Fruit fly (Drosophila melanogaster): ENCODE data around the gene Pak3.

DNA sequence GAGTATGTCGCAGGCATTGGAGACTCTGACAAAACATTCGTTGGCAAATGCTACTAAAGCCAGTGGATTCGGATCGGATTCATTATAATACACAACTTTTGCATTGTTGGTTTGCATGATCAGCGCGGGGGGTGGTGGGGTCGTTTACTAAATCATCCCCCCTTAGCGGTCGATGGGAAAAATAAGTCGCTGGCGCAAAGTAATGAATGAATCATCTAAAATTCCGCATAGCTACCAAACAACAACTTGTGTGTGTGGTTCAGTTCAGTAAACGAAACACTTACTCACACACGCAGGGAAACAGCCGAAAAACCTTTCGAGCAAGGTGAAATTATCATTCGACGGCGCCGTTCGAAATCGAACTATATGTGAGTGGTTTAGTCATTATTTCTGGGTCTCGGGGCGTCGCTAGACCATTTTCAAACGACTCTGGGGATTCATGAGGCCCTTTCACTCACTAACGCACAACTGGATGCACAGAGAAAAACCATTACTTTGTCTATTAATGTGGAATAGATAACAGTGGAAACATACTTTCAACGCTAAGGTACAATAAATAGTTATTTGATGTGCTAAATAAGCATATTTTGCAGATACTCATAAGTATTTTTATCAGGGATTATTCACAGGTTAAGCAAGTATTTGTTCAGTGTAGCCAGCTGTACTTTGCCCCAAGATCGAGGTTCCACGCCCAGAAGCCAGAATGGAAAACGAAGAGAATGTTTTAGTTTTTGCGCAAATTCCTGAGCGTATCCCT, 5.1 kb downstream of the Pak3 start:
- TF ChIP-seq pan (optimal IDR thresholded peaks at IDR 0.05) = no peak
- no peak for TF ChIP-seq CG8478 (optimal IDR thresholded peaks at IDR 0.05)

Measured in whole organism.